Worm (Caenorhabditis elegans): ENCODE measurements around the gene emb-27.

Gene emb-27

ce11 chrII:8127794-8128193 is 34.2 kb downstream of the emb-27 start:
- TF ChIP-seq ceh-39 (tag; optimal IDR thresholded peaks at IDR 0.05) (no peak), elt-1 (tag; optimal IDR thresholded peaks at IDR 0.05; ENCODE audit: borderline replicate concordance, insufficient read depth) (no peak), snpc-4 (tag; optimal IDR thresholded peaks at IDR 0.05) (no peak), blmp-1 (tag; optimal IDR thresholded peaks at IDR 0.05) (no peak)

ce11 chrII:8127290-8127689 is 34.7 kb downstream of the emb-27 start:
- TF ChIP-seq snpc-4 (tag; optimal IDR thresholded peaks at IDR 0.05) = no peak
- TF ChIP-seq nhr-2 (tag; optimal IDR thresholded peaks at IDR 0.05) = peak; percentile 67
- no peak for TF ChIP-seq tbx-8 (GFP tag; optimal IDR thresholded peaks at IDR 0.05)
- no peak for TF ChIP-seq elt-3 (tag; optimal IDR thresholded peaks at IDR 0.05)

- TF ChIP-seq unc-120 (tag; optimal IDR thresholded peaks at IDR 0.05; ENCODE audit: poor library complexity, severe bottlenecking) = peak; percentile 22
- TF ChIP-seq hlh-1 (tag; optimal IDR thresholded peaks at IDR 0.05) = peak; percentile 90
- TF ChIP-seq flh-1 (GFP tag; optimal IDR thresholded peaks at IDR 0.05) = no peak
Observed at ce11 chrII:8126617-8127016, 35.4 kb downstream of the emb-27 start.

- no peak for TF ChIP-seq lsy-2 (tag; optimal IDR thresholded peaks at IDR 0.05)
- TF ChIP-seq M03D4.4 (tag; optimal IDR thresholded peaks at IDR 0.05) = no peak
- no peak for TF ChIP-seq ham-2 (GFP tag; optimal IDR thresholded peaks at IDR 0.05)
- TF ChIP-seq snpc-4 (tag; optimal IDR thresholded peaks at IDR 0.05) = no peak
- TF ChIP-seq nhr-28 (tag; optimal IDR thresholded peaks at IDR 0.05) = no peak
- TF ChIP-seq ceh-43 (GFP tag; optimal IDR thresholded peaks at IDR 0.05) = no peak
- TF ChIP-seq unc-120 (tag; optimal IDR thresholded peaks at IDR 0.05; ENCODE audit: poor library complexity, severe bottlenecking) = no peak
- no peak for TF ChIP-seq unc-62 (GFP tag; optimal IDR thresholded peaks at IDR 0.05)
- TF ChIP-seq lin-13 (tag; optimal IDR thresholded peaks at IDR 0.05) = no peak
- no peak for TF ChIP-seq drap-1 (GFP tag; optimal IDR thresholded peaks at IDR 0.05)
- no peak for TF ChIP-seq blmp-1 (tag; optimal IDR thresholded peaks at IDR 0.05)
- no peak for TF ChIP-seq cnd-1 (tag; optimal IDR thresholded peaks at IDR 0.05)
Observed at ce11 chrII:8126132-8126531, 35.8 kb downstream of the emb-27 start.

- TF ChIP-seq pha-4 (tag; optimal IDR thresholded peaks at IDR 0.05) (no peak), ces-1 (GFP tag; optimal IDR thresholded peaks at IDR 0.05) (no peak), unc-120 (tag; optimal IDR thresholded peaks at IDR 0.05; ENCODE audit: poor library complexity, severe bottlenecking) (no peak), sem-2 (GFP tag; optimal IDR thresholded peaks at IDR 0.05) (no peak), nhr-2 (tag; optimal IDR thresholded peaks at IDR 0.05) (no peak), ceh-83 (GFP tag; optimal IDR thresholded peaks at IDR 0.05) (no peak), lin-13 (tag; optimal IDR thresholded peaks at IDR 0.05) (no peak), lin-32 (GFP tag; optimal IDR thresholded peaks at IDR 0.05) (no peak), bed-3 (GFP tag; optimal IDR thresholded peaks at IDR 0.05) (no peak), elt-3 (tag; optimal IDR thresholded peaks at IDR 0.05) (no peak), nhr-12 (tag; optimal IDR thresholded peaks at IDR 0.05) (no peak), nhr-28 (tag; optimal IDR thresholded peaks at IDR 0.05) (no peak), flh-1 (GFP tag; optimal IDR thresholded peaks at IDR 0.05) (no peak)
Observed at ce11 chrII:8125439-8125838, 36.5 kb downstream of the emb-27 start.

- peak; percentile 47 for TF ChIP-seq nhr-237 (tag; optimal IDR thresholded peaks at IDR 0.05)
- no peak for TF ChIP-seq drap-1 (GFP tag; optimal IDR thresholded peaks at IDR 0.05)
- peak; percentile 67 for TF ChIP-seq pha-4 (tag; optimal IDR thresholded peaks at IDR 0.05)
- TF ChIP-seq ceh-43 (GFP tag; optimal IDR thresholded peaks at IDR 0.05) = no peak
- no peak for TF ChIP-seq ceh-39 (tag; optimal IDR thresholded peaks at IDR 0.05)
- no peak for TF ChIP-seq bed-3 (GFP tag; optimal IDR thresholded peaks at IDR 0.05)
- TF ChIP-seq sptf-1 (tag; optimal IDR thresholded peaks at IDR 0.05) = no peak
- no peak for TF ChIP-seq zip-8 (tag; optimal IDR thresholded peaks at IDR 0.05)
- no peak for TF ChIP-seq sem-2 (GFP tag; optimal IDR thresholded peaks at IDR 0.05)
- TF ChIP-seq ceh-83 (GFP tag; optimal IDR thresholded peaks at IDR 0.05) = no peak
- TF ChIP-seq hlh-1 (tag; optimal IDR thresholded peaks at IDR 0.05) = peak; percentile 10
- no peak for TF ChIP-seq ztf-11 (tag; optimal IDR thresholded peaks at IDR 0.05)
- no peak for TF ChIP-seq cnd-1 (tag; optimal IDR thresholded peaks at IDR 0.05)
- peak; percentile 3 for TF ChIP-seq unc-120 (tag; optimal IDR thresholded peaks at IDR 0.05; ENCODE audit: poor library complexity, severe bottlenecking)
- TF ChIP-seq ces-1 (GFP tag; optimal IDR thresholded peaks at IDR 0.05) = no peak
- TF ChIP-seq lin-13 (tag; optimal IDR thresholded peaks at IDR 0.05) = peak; percentile 7
- TF ChIP-seq mep-1 (tag; optimal IDR thresholded peaks at IDR 0.05) = peak; percentile 62
- peak; percentile 99 for TF ChIP-seq lsy-2 (tag; optimal IDR thresholded peaks at IDR 0.05)
Observed at ce11 chrII:8124867-8125266, 37.1 kb downstream of the emb-27 start, which contains the start of gene ire-1. Gene ire-1, minus strand, starts transcription at chrII:8124910.
